Fruit fly (Drosophila melanogaster): Measurements from ENCODE around the gene Brd7-9.

Gene Brd7-9

dm6 chr2L:7746975-7747374 lies 35.7 kb upstream of the Brd7-9 start, which contains the start of gene ATPsynGL:
Gene ATPsynGL (plus strand): TSS chr2L:7747275.
- TF ChIP-seq Eip78C (GFP tag) (no peak), spab (GFP tag; optimal IDR thresholded peaks at IDR 0.05) (no peak), fkh (GFP tag; optimal IDR thresholded peaks at IDR 0.05) (no peak), CG6808 (GFP tag; optimal IDR thresholded peaks at IDR 0.05) (no peak), CG6163 (GFP tag; IDR thresholded peaks at IDR 0.05) (no peak), CG6792 (GFP tag; optimal IDR thresholded peaks at IDR 0.05) (no peak), CG7368 (GFP tag; optimal IDR thresholded peaks at IDR 0.05) (no peak), Hr39 (GFP tag; optimal IDR thresholded peaks at IDR 0.05) (no peak), dac (GFP tag; optimal IDR thresholded peaks at IDR 0.05) (no peak), CG15336 (GFP tag; IDR thresholded peaks at IDR 0.05) (no peak), Sox15 (GFP tag; optimal IDR thresholded peaks at IDR 0.05) (no peak), CG8632 (GFP tag; optimal IDR thresholded peaks at IDR 0.05) (no peak)

dm6 chr2L:7750631-7751161 lies 32.0 kb upstream of the Brd7-9 start:
- TF ChIP-seq dsx (GFP tag; optimal IDR thresholded peaks at IDR 0.05; ENCODE audit: poor library complexity, severe bottlenecking) (peak; percentile 11), CG16779 (tag; optimal IDR thresholded peaks at IDR 0.05) (no peak), Lpt (GFP tag; optimal IDR thresholded peaks at IDR 0.05) (no peak), ss (GFP tag; optimal IDR thresholded peaks at IDR 0.05) (peak in 1 of 2 experiments; percentile 98), Hr4 (GFP tag; optimal IDR thresholded peaks at IDR 0.05) (no peak), CG8319 (GFP tag; optimal IDR thresholded peaks at IDR 0.05) (no peak), achi (GFP tag; optimal IDR thresholded peaks at IDR 0.05) (no peak)

dm6 chr2L:7753086-7753485 lies 29.6 kb upstream of the Brd7-9 start, which contains the start of gene CG7203:
Gene CG7203 (minus strand): TSS chr2L:7753186.
- TF ChIP-seq Ets96B (tag; optimal IDR thresholded peaks at IDR 0.05) (no peak), salr (GFP tag; optimal IDR thresholded peaks at IDR 0.05) (no peak), CG15336 (GFP tag; IDR thresholded peaks at IDR 0.05) (no peak), CG4318 (GFP tag; optimal IDR thresholded peaks at IDR 0.05) (no peak), CG8632 (GFP tag; optimal IDR thresholded peaks at IDR 0.05) (no peak), net (GFP tag; optimal IDR thresholded peaks at IDR 0.05) (no peak), Lpt (GFP tag; optimal IDR thresholded peaks at IDR 0.05) (no peak), fd59A (GFP tag; optimal IDR thresholded peaks at IDR 0.05) (no peak), CG6808 (GFP tag; optimal IDR thresholded peaks at IDR 0.05) (no peak), CG7368 (GFP tag; optimal IDR thresholded peaks at IDR 0.05) (no peak), eg (GFP tag; IDR thresholded peaks at IDR 0.05) (no peak), dsx (GFP tag; optimal IDR thresholded peaks at IDR 0.05; ENCODE audit: poor library complexity, severe bottlenecking) (no peak), Met (GFP tag; optimal IDR thresholded peaks at IDR 0.05) (no peak), Sox14 (GFP tag; optimal IDR thresholded peaks at IDR 0.05) (no peak), Eip75B (GFP tag; optimal IDR thresholded peaks at IDR 0.05) (no peak), CG34406 (GFP tag; optimal IDR thresholded peaks at IDR 0.05) (no peak)

- TF ChIP-seq CG11902 (GFP tag; optimal IDR thresholded peaks at IDR 0.05): no peak
- TF ChIP-seq CG3032 (tag; optimal IDR thresholded peaks at IDR 0.05): no peak
- TF ChIP-seq achi (GFP tag; optimal IDR thresholded peaks at IDR 0.05): no peak
- no peak for TF ChIP-seq svp (GFP tag)
- no peak for TF ChIP-seq CG10669 (GFP tag; optimal IDR thresholded peaks at IDR 0.05)
- no peak for TF ChIP-seq Ets96B (tag; optimal IDR thresholded peaks at IDR 0.05)
- TF ChIP-seq Ets21C (GFP tag; optimal IDR thresholded peaks at IDR 0.05): no peak
- TF ChIP-seq topi (GFP tag; optimal IDR thresholded peaks at IDR 0.05): no peak
- TF ChIP-seq fkh (GFP tag; optimal IDR thresholded peaks at IDR 0.05): no peak
- no peak for TF ChIP-seq CG11762 (GFP tag; optimal IDR thresholded peaks at IDR 0.05; ENCODE audit: insufficient read depth)
- TF ChIP-seq net (GFP tag; optimal IDR thresholded peaks at IDR 0.05): no peak
Observed at dm6 chr2L:7753874-7754273, 28.8 kb upstream of the Brd7-9 start, which contains the start of gene CG46025. Gene CG46025 (plus strand): TSS chr2L:7754174.

Data from whole organism, prepupa.